Fruit fly (Drosophila melanogaster) whole organism, prepupa: ENCODE data around the gene CG13315.

Source experiments
- Blimp-1 ChIP-seq: fragments of 200-800 bp; sonication (Bioruptor generic); optimal IDR thresholded peaks from 3 replicates; lab custom pipeline; 2017; ENCODE audit warnings: missing biosample characterization, missing genetic modification characterization, mild to moderate bottlenecking, moderate library complexity, missing genetic modification reagents
- CG10631 ChIP-seq: fragments of 200-800 bp; sonication (Bioruptor generic); optimal IDR thresholded peaks from 2 replicates; lab custom pipeline; 2016; ENCODE audit warnings: missing biosample characterization, missing genetic modification characterization
- CG11762 ChIP-seq: fragments of 200-800 bp; sonication (Bioruptor generic); optimal IDR thresholded peaks from 3 replicates; lab custom pipeline; 2016; ENCODE audit warnings: missing biosample characterization, missing genetic modification characterization; ENCODE audit not compliant: insufficient read depth
- CG11902 ChIP-seq: fragments of 200-800 bp; sonication (Bioruptor generic); optimal IDR thresholded peaks from 3 replicates; lab custom pipeline; 2016; ENCODE audit warnings: missing biosample characterization, missing genetic modification characterization
- CG1621 ChIP-seq: fragments of 200-800 bp; sonication (Bioruptor generic); optimal IDR thresholded peaks from 3 replicates; lab custom pipeline; 2018; ENCODE audit warnings: missing biosample characterization, mild to moderate bottlenecking, missing genetic modification characterization
- CG16779 ChIP-seq: fragments of 200-800 bp; sonication (Bioruptor generic); optimal IDR thresholded peaks from 3 replicates; lab custom pipeline; 2017; ENCODE audit warnings: missing biosample characterization, mild to moderate bottlenecking, missing genetic modification characterization
- CG3032 ChIP-seq: fragments of 200-800 bp; optimal IDR thresholded peaks from 2 replicates; lab custom pipeline; 2019; ENCODE audit warnings: missing biosample characterization, mild to moderate bottlenecking, missing genetic modification characterization, moderate library complexity
- CG31627 ChIP-seq: fragments of 200-800 bp; sonication (Bioruptor generic); optimal IDR thresholded peaks from 3 replicates; lab custom pipeline; 2016; ENCODE audit warnings: missing biosample characterization, missing genetic modification characterization
- CG4318 ChIP-seq: fragments of 200-800 bp; sonication (Bioruptor generic); optimal IDR thresholded peaks from 3 replicates; lab custom pipeline; 2017; ENCODE audit warnings: missing biosample characterization, mild to moderate bottlenecking, missing genetic modification characterization
- CG6276 ChIP-seq: fragments of 200-800 bp; sonication (Bioruptor generic); optimal IDR thresholded peaks from 2 replicates; lab custom pipeline; 2017; ENCODE audit warnings: missing biosample characterization, mild to moderate bottlenecking, missing genetic modification characterization
- CG6792 ChIP-seq: fragments of 200-800 bp; sonication (Bioruptor generic); optimal IDR thresholded peaks from 3 replicates; lab custom pipeline; 2016; ENCODE audit warnings: missing biosample characterization, missing genetic modification characterization
- CG6808 ChIP-seq: fragments of 200-800 bp; sonication (Bioruptor generic); optimal IDR thresholded peaks from 3 replicates; lab custom pipeline; 2017; ENCODE audit warnings: missing biosample characterization, missing genetic modification characterization, mild to moderate bottlenecking, moderate library complexity, missing genetic modification reagents
- CG6854 ChIP-seq: fragments of 200-800 bp; sonication (Bioruptor generic); optimal IDR thresholded peaks from 2 replicates; lab custom pipeline; 2017; ENCODE audit warnings: missing biosample characterization, mild to moderate bottlenecking, missing genetic modification characterization
- CG8632 ChIP-seq: fragments of 200-800 bp; sonication (Bioruptor generic); optimal IDR thresholded peaks from 3 replicates; lab custom pipeline; 2016; ENCODE audit warnings: missing biosample characterization, missing genetic modification characterization
- CG9139 ChIP-seq: fragments of 200-800 bp; sonication (Bioruptor generic); optimal IDR thresholded peaks from 3 replicates; lab custom pipeline; 2017; ENCODE audit warnings: missing biosample characterization, mild to moderate bottlenecking, missing genetic modification characterization
- Eip78C ChIP-seq: fragments of 200-800 bp; sonication (Bioruptor generic); peaks from one replicate; lab custom pipeline; 2016; ENCODE audit warnings: missing biosample characterization, missing genetic modification characterization
- Eip93F ChIP-seq: fragments of 200-800 bp; sonication (Bioruptor generic); optimal IDR thresholded peaks from 2 replicates; lab custom pipeline; 2016; ENCODE audit warnings: missing biosample characterization, mild to moderate bottlenecking, missing genetic modification characterization
- Ets21C ChIP-seq: fragments of 200-800 bp; sonication (Bioruptor generic); optimal IDR thresholded peaks from 3 replicates; lab custom pipeline; 2016; ENCODE audit warnings: missing biosample characterization, missing genetic modification characterization
- Gug ChIP-seq: fragments of 200-800 bp; sonication (Bioruptor generic); IDR thresholded peaks from 2 replicates; pipeline ENCODE4 v1.3.6; 2022; ENCODE audit warnings: missing biosample characterization, missing genetic modification characterization
- Hr39 ChIP-seq: fragments of 200-800 bp; sonication (Bioruptor generic); optimal IDR thresholded peaks from 2 replicates; lab custom pipeline; 2016; ENCODE audit warnings: missing biosample characterization, missing genetic modification characterization
- Hr4 ChIP-seq: fragments of 200-800 bp; sonication (Bioruptor generic); optimal IDR thresholded peaks from 3 replicates; lab custom pipeline; 2016; ENCODE audit warnings: missing biosample characterization, missing genetic modification characterization
- Met ChIP-seq: fragments of 200-800 bp; sonication (Bioruptor generic); optimal IDR thresholded peaks from 3 replicates; lab custom pipeline; 2016; ENCODE audit warnings: missing biosample characterization, missing genetic modification characterization
- Smox ChIP-seq: fragments of 200-800 bp; sonication (Bioruptor generic); optimal IDR thresholded peaks from 3 replicates; lab custom pipeline; 2016; ENCODE audit warnings: missing biosample characterization, missing genetic modification characterization
- Sox102F ChIP-seq: fragments of 200-800 bp; sonication (Bioruptor generic); optimal IDR thresholded peaks from 2 replicates; lab custom pipeline; 2016; ENCODE audit warnings: missing biosample characterization, mild to moderate bottlenecking, missing genetic modification characterization
- achi ChIP-seq: fragments of 200-800 bp; sonication (Bioruptor generic); optimal IDR thresholded peaks from 3 replicates; lab custom pipeline; 2016; ENCODE audit warnings: missing biosample characterization, missing genetic modification characterization
- acj6 ChIP-seq: fragments of 200-800 bp; sonication (Bioruptor generic); optimal IDR thresholded peaks from 3 replicates; lab custom pipeline; 2016; ENCODE audit warnings: missing biosample characterization, missing genetic modification characterization
- dac ChIP-seq: fragments of 200-800 bp; sonication (Bioruptor generic); optimal IDR thresholded peaks from 2 replicates; lab custom pipeline; 2017; ENCODE audit warnings: missing biosample characterization, mild to moderate bottlenecking, missing genetic modification characterization
- dsx ChIP-seq: fragments of 200-800 bp; optimal IDR thresholded peaks from 3 replicates; lab custom pipeline; 2019; ENCODE audit warnings: missing biosample characterization, mild to moderate bottlenecking, missing genetic modification characterization, moderate library complexity; ENCODE audit not compliant: poor library complexity, severe bottlenecking
- eg ChIP-seq: fragments of 200-800 bp; sonication (Bioruptor generic); IDR thresholded peaks from 3 replicates; pipeline ENCODE4 v1.3.6; 2022; ENCODE audit warnings: missing biosample characterization, missing genetic modification characterization
- esn ChIP-seq: fragments of 200-800 bp; sonication (Bioruptor generic); optimal IDR thresholded peaks from 2 replicates; lab custom pipeline; 2016; ENCODE audit warnings: missing biosample characterization, mild to moderate bottlenecking, missing genetic modification characterization, moderate library complexity
- fd59A ChIP-seq: fragments of 200-800 bp; sonication (Bioruptor generic); optimal IDR thresholded peaks from 2 replicates; lab custom pipeline; 2017; ENCODE audit warnings: missing biosample characterization, mild to moderate bottlenecking, missing genetic modification characterization, missing genetic modification reagents
- fkh ChIP-seq: fragments of 200-800 bp; sonication (Bioruptor generic); optimal IDR thresholded peaks from 3 replicates; lab custom pipeline; 2017; ENCODE audit warnings: missing biosample characterization, mild to moderate bottlenecking, missing genetic modification characterization, moderate library complexity
- lz ChIP-seq: fragments of 200-800 bp; sonication (Bioruptor generic); optimal IDR thresholded peaks from 3 replicates; lab custom pipeline; 2016; ENCODE audit warnings: missing biosample characterization, missing genetic modification characterization
- net ChIP-seq: fragments of 200-800 bp; sonication (Bioruptor generic); optimal IDR thresholded peaks from 3 replicates; lab custom pipeline; 2016; ENCODE audit warnings: missing biosample characterization, missing genetic modification characterization
- pdm3 ChIP-seq: fragments of 200-800 bp; sonication (Bioruptor generic); optimal IDR thresholded peaks from 3 replicates; lab custom pipeline; 2016; ENCODE audit warnings: missing biosample characterization, missing genetic modification characterization
- spab ChIP-seq: fragments of 200-800 bp; sonication (Bioruptor generic); optimal IDR thresholded peaks from 2 replicates; lab custom pipeline; 2017; ENCODE audit warnings: missing biosample characterization, mild to moderate bottlenecking, missing genetic modification characterization, missing genetic modification reagents
- ss ChIP-seq, 2 experiments: fragments of 200-800 bp; sonication (Bioruptor generic); optimal IDR thresholded peaks; 2 replicates in 1 of 2; 3 replicates in 1 of 2; lab custom pipeline; 2017 to 2018; ENCODE audit warnings: mild to moderate bottlenecking in 2 of 2, missing biosample characterization in 2 of 2, missing genetic modification characterization in 2 of 2, moderate library complexity in 1 of 2
- svp ChIP-seq: fragments of 200-800 bp; sonication (Bioruptor generic); peaks from one replicate; lab custom pipeline; 2016; ENCODE audit warnings: missing biosample characterization, missing genetic modification characterization
- topi ChIP-seq: fragments of 200-800 bp; sonication (Bioruptor generic); optimal IDR thresholded peaks from 3 replicates; lab custom pipeline; 2016; ENCODE audit warnings: missing biosample characterization, missing genetic modification characterization
- vri ChIP-seq: fragments of 200-800 bp; sonication (Bioruptor generic); optimal IDR thresholded peaks from 3 replicates; lab custom pipeline; 2016; ENCODE audit warnings: missing biosample characterization, mild to moderate bottlenecking, missing genetic modification characterization

Gene CG13315

DNA sequence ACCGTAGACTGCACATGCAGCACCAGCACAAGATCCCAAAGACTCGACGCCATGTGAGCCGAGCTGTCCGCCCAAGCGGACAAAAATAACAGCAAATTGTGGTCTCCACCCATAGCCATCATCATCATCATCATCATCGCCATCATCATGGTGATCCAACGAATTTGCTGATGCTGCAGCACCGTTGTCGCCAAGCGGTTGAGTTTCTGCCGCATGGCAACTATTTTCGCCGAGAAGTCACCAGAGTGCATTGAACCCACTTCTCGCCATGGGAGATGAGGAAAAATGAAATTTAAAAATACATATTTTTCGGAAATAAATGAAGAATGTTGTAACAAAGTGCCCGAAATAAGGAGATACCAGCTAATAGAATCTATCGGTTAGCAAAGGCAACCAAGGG, 35.2 kb upstream of the CG13315 start:
- TF ChIP-seq topi (GFP tag; lab: Kevin White, UChicago): no peak
- no peak for TF ChIP-seq CG11762 (GFP tag; lab: Kevin White, UChicago)
- no peak for TF ChIP-seq CG6792 (GFP tag; lab: Kevin White, UChicago)
- TF ChIP-seq Blimp-1 (GFP tag; lab: Kevin White, UChicago): no peak
- TF ChIP-seq spab (GFP tag; lab: Kevin White, UChicago): no peak
- TF ChIP-seq Sox102F (GFP tag; lab: Kevin White, UChicago): no peak
- no peak for TF ChIP-seq dac (GFP tag; lab: Kevin White, UChicago)
- no peak for TF ChIP-seq CG6854 (GFP tag; lab: Kevin White, UChicago)
- TF ChIP-seq fd59A: no peak
- no peak for TF ChIP-seq CG11902 (GFP tag; lab: Kevin White, UChicago)
- TF ChIP-seq Smox (GFP tag; lab: Kevin White, UChicago): no peak
- TF ChIP-seq Eip93F (GFP tag; lab: Kevin White, UChicago): no peak
- no peak for TF ChIP-seq CG4318
- TF ChIP-seq eg: no peak
- no peak for TF ChIP-seq Gug (GFP tag; lab: Robert Waterston, UW)
- no peak for TF ChIP-seq Met
- TF ChIP-seq CG6276 (GFP tag; lab: Kevin White, UChicago): no peak
- TF ChIP-seq CG31627 (GFP tag; lab: Kevin White, UChicago): no peak
- TF ChIP-seq lz (GFP tag; lab: Kevin White, UChicago): no peak

dm6 chr3L:9062816-9063215, 33.9 kb upstream of the CG13315 start:
- TF ChIP-seq CG16779 (no peak), Eip78C (GFP tag; lab: Kevin White, UChicago) (peak; percentile 10), ss (GFP tag; optimal IDR thresholded peaks at IDR 0.05; lab: Kevin White, UChicago) (no peak)

DNA sequence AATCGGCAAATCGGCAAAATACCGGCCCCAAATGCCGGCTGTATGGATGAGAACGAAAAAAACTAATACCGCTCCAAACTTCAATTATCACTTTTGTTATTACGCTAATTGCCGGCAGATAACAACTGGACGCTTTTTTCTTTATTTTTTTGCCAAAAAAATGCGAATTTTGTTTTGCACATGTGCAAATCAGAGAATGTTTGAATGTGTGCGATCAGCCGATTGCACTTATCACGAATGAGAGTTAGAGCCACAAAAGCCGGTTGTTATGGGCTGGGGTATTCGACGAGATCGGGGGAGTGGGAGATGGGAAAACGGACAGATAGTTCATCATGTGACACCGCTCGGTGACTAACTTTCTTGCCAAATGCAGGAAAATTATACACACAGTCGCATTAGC, 33.1 kb upstream of the CG13315 start:
- peak; percentile 11 for TF ChIP-seq vri
- TF ChIP-seq CG1621 (tag; lab: Kevin White, UChicago): no peak

DNA sequence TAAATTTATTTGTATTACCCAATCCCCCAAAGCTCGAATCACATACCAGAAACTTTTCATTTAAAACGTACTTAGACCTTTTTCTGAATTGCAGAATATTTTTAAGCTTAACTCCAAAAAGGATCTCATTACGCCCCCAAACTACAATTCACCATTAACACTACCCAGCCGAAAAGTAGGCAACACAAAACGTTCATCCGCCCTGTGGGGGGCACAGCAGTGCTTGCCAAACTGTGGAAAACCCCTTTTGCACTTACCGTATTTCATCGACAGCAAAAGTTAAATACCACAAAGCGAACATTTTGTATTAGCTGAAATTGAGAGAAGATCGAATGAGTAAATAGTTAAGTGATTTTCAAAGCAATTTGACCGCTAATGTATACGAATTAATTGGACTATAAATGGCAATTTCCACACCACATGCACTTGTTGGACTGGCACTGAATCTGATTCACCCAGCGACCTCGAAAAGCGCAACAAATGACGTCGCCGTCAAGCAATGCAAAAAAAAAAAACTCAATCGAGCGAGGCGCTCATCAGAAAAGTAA, 32.4 kb upstream of the CG13315 start:
- peak; percentile 19 for TF ChIP-seq Eip78C (GFP tag; lab: Kevin White, UChicago)
- TF ChIP-seq vri: peak; percentile 13
- TF ChIP-seq net (GFP tag; lab: Kevin White, UChicago): no peak
- no peak for TF ChIP-seq acj6 (GFP tag; lab: Kevin White, UChicago)

DNA sequence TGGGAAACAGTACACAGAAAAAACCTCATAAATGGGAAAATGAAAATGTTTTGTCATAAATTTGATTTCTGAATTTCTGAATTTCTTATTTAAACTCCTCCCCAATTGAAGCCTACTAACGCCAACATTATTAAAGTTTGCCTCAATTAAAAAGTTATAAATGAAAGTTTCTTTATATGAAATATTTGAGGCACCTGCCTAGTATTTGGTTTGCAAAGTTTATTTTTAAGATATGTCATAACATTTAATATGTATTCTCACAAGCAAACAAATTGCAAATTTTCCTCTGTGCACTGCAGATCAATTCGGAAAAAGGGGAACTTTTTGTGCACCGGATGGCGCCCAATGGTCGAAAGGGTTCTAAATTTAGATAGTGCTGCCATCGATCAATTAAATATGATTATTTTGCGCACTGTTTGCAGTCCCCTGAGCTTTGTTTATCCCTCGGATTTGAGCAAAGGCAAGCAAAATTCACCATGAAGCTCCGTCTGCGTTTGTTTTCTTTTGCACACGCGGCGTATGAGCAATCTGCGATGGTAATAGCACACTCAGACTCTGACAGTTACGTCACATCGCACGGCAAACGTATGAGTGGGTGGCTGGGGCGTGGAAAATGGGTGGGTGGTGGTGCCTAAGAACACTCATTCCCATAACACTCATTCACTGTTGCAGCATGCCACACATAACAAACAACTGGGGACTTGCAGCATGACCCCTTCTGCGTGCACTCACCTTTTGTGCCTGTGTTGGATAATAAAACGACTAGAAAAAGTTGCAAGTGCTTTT, 31.5 kb upstream of the CG13315 start:
- peak; percentile 79 for TF ChIP-seq eg
- peak; percentile 22 for TF ChIP-seq Hr39
- TF ChIP-seq esn (GFP tag; lab: Kevin White, UChicago): peak; percentile 40
- TF ChIP-seq fkh (GFP tag; lab: Kevin White, UChicago): no peak
- TF ChIP-seq CG10631 (GFP tag; lab: Kevin White, UChicago): peak; percentile 52
- peak; percentile 23 for TF ChIP-seq CG3032 (tag; lab: Kevin White, UChicago)
- TF ChIP-seq Gug (GFP tag; lab: Robert Waterston, UW): peak; percentile 62
- TF ChIP-seq CG16779: peak; percentile 13
- peak; percentile 73 for TF ChIP-seq Hr4 (GFP tag; lab: Kevin White, UChicago)
- no peak for TF ChIP-seq Ets21C (GFP tag; lab: Kevin White, UChicago)
- TF ChIP-seq dsx (GFP tag; lab: Kevin White, UChicago): no peak
- TF ChIP-seq CG11762 (GFP tag; lab: Kevin White, UChicago): no peak
- TF ChIP-seq vri: no peak
- TF ChIP-seq spab (GFP tag; lab: Kevin White, UChicago): no peak
- peak; percentile 16 for TF ChIP-seq CG31627 (GFP tag; lab: Kevin White, UChicago)
- TF ChIP-seq Smox (GFP tag; lab: Kevin White, UChicago): no peak
- no peak for TF ChIP-seq CG9139 (GFP tag; lab: Kevin White, UChicago)
- no peak for TF ChIP-seq Blimp-1 (GFP tag; lab: Kevin White, UChicago)
- TF ChIP-seq svp (GFP tag; lab: Kevin White, UChicago): no peak
- peak; percentile 41 for TF ChIP-seq net (GFP tag; lab: Kevin White, UChicago)
- TF ChIP-seq Eip93F (GFP tag; lab: Kevin White, UChicago): no peak
- peak; percentile 56 for TF ChIP-seq achi (GFP tag; lab: Kevin White, UChicago)
- peak; percentile 18 for TF ChIP-seq CG8632 (GFP tag; lab: Kevin White, UChicago)
- peak; percentile 8 for TF ChIP-seq CG6792 (GFP tag; lab: Kevin White, UChicago)
- peak; percentile 46 for TF ChIP-seq pdm3 (GFP tag; lab: Kevin White, UChicago)
- no peak for TF ChIP-seq CG6808 (GFP tag; lab: Kevin White, UChicago)
